Worm (Caenorhabditis elegans) whole organism, dauer: Measurements from ENCODE around the gene Y19D2B.1.

Experiments
- unc-62 ChIP-seq: sonication (generic microtip); optimal IDR thresholded peaks from 2 replicates; lab custom pipeline; 2017; ENCODE audit warnings: missing biosample characterization, missing genetic modification reagents, missing genetic modification characterization

Gene Y19D2B.1

DNA sequence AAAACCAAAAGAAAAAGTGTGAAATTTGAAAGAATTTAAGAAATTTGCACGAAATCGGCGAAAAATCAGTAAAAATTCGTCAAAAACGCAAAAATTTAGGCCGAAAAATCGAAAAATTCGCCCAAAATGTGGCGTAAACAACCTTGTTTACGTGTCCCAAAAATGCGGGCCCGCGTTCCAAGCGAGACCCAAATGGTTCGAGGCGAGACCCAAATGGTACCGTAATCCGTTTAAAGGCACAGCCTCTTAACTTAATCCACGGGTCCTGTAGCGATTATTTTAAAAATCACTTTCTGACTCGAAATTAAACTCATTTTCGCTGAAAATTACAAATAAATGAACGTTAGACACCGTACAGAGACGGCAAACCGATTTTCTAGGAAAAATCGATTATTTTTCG, 12.6 kb upstream of the Y19D2B.1 start:
- no peak for TF ChIP-seq unc-62 (GFP tag; lab: Kevin White, UChicago)

DNA sequence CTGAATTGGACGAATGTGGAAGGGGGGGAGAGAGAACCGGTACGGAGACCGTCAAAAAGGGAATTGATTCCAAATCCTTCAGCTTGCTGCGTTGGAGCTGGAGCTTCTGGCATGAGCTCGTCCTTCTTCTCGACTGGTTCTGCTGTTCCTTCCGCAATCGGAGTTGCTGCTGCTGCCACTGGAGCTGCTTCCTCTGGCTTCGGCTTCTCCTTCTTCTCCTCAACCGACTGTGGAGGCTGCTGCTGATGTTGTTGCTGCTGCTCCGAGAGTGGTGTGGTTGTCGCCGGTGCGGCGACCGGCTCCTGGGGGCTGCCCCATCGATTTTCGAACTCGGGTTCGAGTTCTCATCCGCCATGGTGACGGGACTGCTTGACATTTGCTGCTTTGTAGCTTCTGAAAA, 12.0 kb upstream of the Y19D2B.1 start, which contains the start of gene R03D7.2:
R03D7.2 (minus strand) TSS at position 399 of the 400 bp plus-strand sequence.
- no peak for TF ChIP-seq unc-62 (GFP tag; lab: Kevin White, UChicago)

- no peak for TF ChIP-seq unc-62 (GFP tag; lab: Kevin White, UChicago)
These were observed 11.4 kb upstream of the Y19D2B.1 start for ce11 chrII:10933948-10934722.

- TF ChIP-seq unc-62 (GFP tag; lab: Kevin White, UChicago) = no peak
These were observed 9.5 kb upstream of the Y19D2B.1 start for ce11 chrII:10932305-10932704.

DNA sequence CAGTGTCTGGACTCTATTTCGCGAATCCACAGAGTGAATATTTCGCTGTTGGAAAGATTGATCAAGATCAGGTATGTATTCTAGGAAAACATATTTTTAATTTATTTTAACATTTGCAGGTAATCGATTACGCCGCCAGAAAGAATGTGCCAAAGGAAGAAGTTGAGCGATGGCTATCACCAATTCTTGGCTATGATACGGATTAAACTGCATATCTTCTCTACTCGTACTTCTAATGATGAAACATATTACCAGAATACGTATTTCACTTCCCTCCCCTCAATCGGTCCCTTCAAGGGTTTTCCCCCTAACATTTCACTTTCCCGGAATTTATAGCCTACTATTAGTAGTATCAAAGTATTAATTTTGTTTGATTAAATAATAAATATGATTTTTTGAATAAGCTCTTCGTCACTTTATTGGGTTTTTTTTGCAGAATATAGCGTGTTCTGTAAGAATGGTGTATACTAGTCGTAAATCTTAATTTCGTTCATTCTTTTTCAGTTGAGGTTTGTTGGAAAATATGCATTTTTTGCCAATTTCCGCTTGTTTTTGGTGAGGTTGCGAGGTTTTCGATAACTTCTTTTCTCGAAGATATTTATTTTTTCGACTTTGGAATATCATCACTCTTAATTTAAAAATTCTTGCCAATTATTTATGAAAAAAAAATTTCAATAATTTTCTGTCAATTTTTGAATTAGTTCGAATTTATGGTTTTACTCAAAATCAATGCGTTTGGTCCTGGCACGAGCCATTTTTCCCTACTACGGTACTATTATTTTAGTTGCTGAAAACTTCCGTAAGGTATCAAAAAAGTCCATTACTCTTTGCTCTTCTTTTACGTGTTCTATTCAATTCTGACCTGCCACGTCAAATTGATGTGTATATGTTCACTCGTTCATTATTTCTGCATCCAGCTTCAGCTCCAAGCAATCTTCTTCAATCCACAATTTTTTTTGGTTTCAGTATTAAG, 8.2 kb upstream of the Y19D2B.1 start:
- TF ChIP-seq unc-62 (GFP tag; lab: Kevin White, UChicago) = no peak

DNA sequence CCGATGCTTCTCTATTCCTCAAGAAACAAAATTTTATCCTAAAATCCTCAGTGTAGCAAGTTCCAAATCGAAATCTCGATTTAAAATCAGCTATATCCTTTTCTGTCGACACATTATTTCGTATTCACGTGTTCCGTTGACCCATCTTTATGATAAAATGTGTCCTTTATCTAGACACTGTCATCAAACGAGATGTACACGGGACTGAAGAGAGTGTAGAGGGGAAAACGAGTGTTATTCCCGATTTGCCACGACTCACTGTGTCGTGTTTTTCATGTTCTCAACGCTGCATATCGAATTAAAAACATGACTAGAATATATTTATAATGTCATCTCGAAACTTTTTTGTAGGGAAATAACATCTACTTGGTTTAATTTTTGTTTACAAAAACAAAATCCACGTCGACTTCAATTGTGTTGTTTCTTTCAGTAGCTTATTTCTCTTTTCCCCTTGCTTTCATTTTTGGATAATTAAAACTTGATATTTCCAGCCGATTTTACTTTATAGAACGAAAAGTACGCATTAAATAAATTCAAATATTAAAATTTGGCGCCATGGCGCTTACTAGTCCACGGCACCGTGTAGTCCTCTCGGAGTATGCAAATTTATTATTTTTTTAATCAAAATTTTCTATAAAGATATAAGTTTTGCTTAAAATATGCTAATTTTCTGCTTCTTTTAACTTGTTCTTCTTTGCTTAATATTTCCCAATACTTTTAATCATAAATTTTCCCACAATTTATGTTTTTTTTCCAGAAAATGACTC, 3.2 kb upstream of the Y19D2B.1 start, which contains the start of gene metr-1:
metr-1 (plus strand) TSS at position 758 of the 767 bp plus-strand sequence.
- no peak for TF ChIP-seq unc-62 (GFP tag; lab: Kevin White, UChicago)

- no peak for TF ChIP-seq unc-62 (GFP tag; lab: Kevin White, UChicago)
These were observed 1.9 kb upstream of the Y19D2B.1 start for ce11 chrII:10924669-10925068.

- no peak for TF ChIP-seq unc-62 (GFP tag; lab: Kevin White, UChicago)
These were observed 1.2 kb upstream of the Y19D2B.1 start, which contains the start of gene Y19D2B.2 for ce11 chrII:10923948-10924347. Y19D2B.2 (plus strand) TSS chrII:10924248.

DNA sequence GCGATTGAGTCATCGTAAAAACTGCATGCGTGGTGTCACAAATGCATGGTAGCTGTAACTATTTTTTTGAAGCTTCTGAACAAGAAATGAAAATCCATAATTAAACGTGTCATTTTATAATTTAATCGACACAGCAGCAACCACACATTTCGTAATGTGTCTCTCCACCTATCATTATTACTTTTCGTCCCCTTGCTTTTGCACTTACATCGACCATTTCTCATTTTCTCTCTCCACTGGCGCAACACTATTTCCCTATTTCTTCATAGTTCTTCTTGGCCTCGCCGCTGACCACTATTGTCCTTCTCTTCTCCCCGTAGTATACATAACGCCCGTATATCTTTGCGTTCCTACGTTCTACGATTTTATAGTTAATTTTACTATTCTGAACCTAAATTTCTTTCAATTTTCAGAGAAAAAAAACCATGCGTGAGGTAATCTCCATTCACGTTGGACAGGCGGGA, 4.4 kb downstream of the Y19D2B.1 start, which contains the start of gene tba-4:
tba-4 (plus strand) TSS at position 414 of the 464 bp plus-strand sequence.
- TF ChIP-seq unc-62 (GFP tag; lab: Kevin White, UChicago) = no peak

DNA sequence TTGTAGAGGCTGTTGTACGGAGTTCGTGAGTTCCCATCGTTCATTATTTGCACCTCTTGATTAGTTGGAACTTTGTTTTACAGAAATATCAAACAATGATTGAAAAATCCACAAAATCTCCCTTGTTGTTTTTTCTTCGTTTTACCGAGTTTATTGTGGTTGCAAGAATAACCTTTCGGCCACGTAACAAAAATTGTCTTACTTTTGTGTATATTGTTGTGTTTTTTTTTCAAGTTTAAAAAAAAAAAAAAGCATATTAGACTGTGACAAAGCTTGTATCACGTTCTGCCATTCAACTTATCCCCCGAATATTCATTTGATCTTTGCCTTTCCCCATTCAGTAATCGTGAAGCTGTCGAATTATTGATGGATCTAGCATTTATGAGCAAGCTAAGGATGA, 5.6 kb downstream of the Y19D2B.1 start, which contains the start of gene F44F4.10:
F44F4.10 (minus strand) TSS at position 101 of the 400 bp plus-strand sequence.
- TF ChIP-seq unc-62 (GFP tag; lab: Kevin White, UChicago) = no peak

ce11 chrII:10915732-10916131, 7.0 kb downstream of the Y19D2B.1 start, which contains the start of gene F44F4.9:
F44F4.9 (minus strand) TSS chrII:10915832.
- TF ChIP-seq unc-62 (GFP tag; lab: Kevin White, UChicago) = no peak

DNA sequence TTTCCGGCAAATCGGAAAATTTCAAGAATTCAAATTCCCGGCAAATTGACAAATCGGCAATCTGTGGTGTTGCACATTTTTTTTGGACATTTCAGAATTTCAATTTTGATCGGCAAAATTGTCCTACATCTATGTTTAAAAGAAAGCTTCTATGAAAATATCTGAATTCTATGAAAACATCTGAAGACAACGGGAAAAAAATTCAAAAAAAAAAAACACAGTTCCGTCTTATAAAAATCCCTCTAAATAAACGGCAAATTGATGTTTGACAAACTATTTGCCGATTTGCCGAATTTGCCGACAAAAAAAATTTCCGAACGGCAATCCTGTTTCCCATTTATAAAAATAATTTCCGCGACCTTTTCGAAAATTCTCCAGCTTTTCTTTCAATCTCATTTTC, 8.4 kb downstream of the Y19D2B.1 start, which contains the start of gene F44F4.15:
F44F4.15 (plus strand) TSS at position 301 of the 400 bp plus-strand sequence.
- TF ChIP-seq unc-62 (GFP tag; lab: Kevin White, UChicago) = no peak

- no peak for TF ChIP-seq unc-62 (GFP tag; lab: Kevin White, UChicago)
These were observed 9.8 kb downstream of the Y19D2B.1 start for ce11 chrII:10912995-10913394.

DNA sequence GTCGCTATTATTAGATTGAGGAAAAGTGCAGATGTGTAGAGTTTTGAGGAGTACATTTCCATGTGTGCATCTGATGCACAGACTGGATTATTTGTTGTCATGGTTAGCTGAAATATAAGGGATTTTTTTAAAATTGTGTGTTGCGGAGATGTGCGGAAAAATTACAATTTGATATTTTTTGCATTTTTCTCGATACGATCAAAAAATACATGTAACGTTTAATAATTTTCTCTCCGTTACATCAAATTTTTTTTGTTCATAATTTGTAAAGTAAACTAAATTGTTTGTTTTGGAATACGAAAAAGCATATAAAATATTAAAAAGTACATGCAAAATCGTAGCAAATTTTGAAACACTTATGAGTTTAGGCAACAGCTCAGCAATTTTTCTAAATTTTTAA, 12.6 kb downstream of the Y19D2B.1 start, which contains the start of gene sra-11:
sra-11 (minus strand) TSS at position 101 of the 400 bp plus-strand sequence.
- no peak for TF ChIP-seq unc-62 (GFP tag; lab: Kevin White, UChicago)
